Fruit fly (Drosophila melanogaster): ENCODE data around the gene CG33795.

- TF ChIP-seq pan (optimal IDR thresholded peaks at IDR 0.05) (no peak), usp (GFP tag; optimal IDR thresholded peaks at IDR 0.05) (no peak)
Measured at dm6 chr3L:16155547-16155946, 15.6 kb downstream of the CG33795 start.

All from whole organism.